Fruit fly (Drosophila melanogaster) whole organism, embryonic: Measurements from ENCODE around the gene CG33631.

Experiments
- CG10959 ChIP-seq: fragments of 200-800 bp; sonication (Bioruptor generic); IDR thresholded peaks from 2 replicates; pipeline ENCODE4 v1.3.6; 2022; ENCODE audit warnings: missing biosample characterization, missing genetic modification characterization
- CG12769 ChIP-seq: fragments of 200-800 bp; sonication (Bioruptor generic); optimal IDR thresholded peaks from 2 replicates; lab custom pipeline; 2019; ENCODE audit warnings: missing biosample characterization, mild to moderate bottlenecking, missing genetic modification characterization, moderate library complexity
- CG13296 ChIP-seq: fragments of 200-800 bp; sonication (Bioruptor generic); optimal IDR thresholded peaks from 3 replicates; lab custom pipeline; 2018; ENCODE audit warnings: missing biosample characterization, mild to moderate bottlenecking, missing genetic modification characterization
- CG2116 ChIP-seq: fragments of 200-800 bp; sonication (Bioruptor generic); optimal IDR thresholded peaks from 3 replicates; lab custom pipeline; 2018; ENCODE audit warnings: missing biosample characterization, mild to moderate bottlenecking, missing genetic modification characterization
- CG3281 ChIP-seq: fragments of 200-800 bp; sonication (Bioruptor generic); optimal IDR thresholded peaks from 3 replicates; lab custom pipeline; 2017; ENCODE audit warnings: missing biosample characterization, mild to moderate bottlenecking, missing genetic modification characterization
- CG3726 ChIP-seq: fragments of 200-800 bp; sonication (Bioruptor generic); IDR thresholded peaks from 3 replicates; pipeline ENCODE4, ENCODE4 v1.3.6; 2022; ENCODE audit warnings: missing biosample characterization, missing genetic modification characterization
- CG3847 ChIP-seq: fragments of 200-800 bp; sonication (Bioruptor generic); IDR thresholded peaks from 2 replicates; pipeline ENCODE4 v1.3.6; 2022; ENCODE audit warnings: missing biosample characterization, missing genetic modification characterization
- CG6175 ChIP-seq: fragments of 200-800 bp; sonication (Bioruptor generic); IDR thresholded peaks from 3 replicates; pipeline ENCODE4 v1.3.6; 2022; ENCODE audit warnings: missing biosample characterization, missing genetic modification characterization
- CG9609 ChIP-seq: fragments of 200-800 bp; sonication (Bioruptor generic); optimal IDR thresholded peaks from 3 replicates; lab custom pipeline; 2016; ENCODE audit warnings: missing biosample characterization, missing genetic modification characterization
- Dek ChIP-seq: fragments of 200-800 bp; sonication (Bioruptor generic); optimal IDR thresholded peaks from 3 replicates; lab custom pipeline; 2019; ENCODE audit warnings: missing biosample characterization, mild to moderate bottlenecking, missing genetic modification characterization, moderate library complexity
- Mad ChIP-seq: fragments of 200-800 bp; sonication (Bioruptor generic); optimal IDR thresholded peaks from 2 replicates; lab custom pipeline; 2016; ENCODE audit warnings: missing biosample characterization, missing genetic modification characterization
- Med ChIP-seq: fragments of 200-800 bp; sonication (Bioruptor generic); peaks from one replicate; lab custom pipeline; 2016; ENCODE audit warnings: missing biosample characterization, missing genetic modification characterization, mild to moderate bottlenecking, inconsistent platforms, moderate library complexity
- Meics ChIP-seq: fragments of 200-800 bp; sonication (Bioruptor generic); optimal IDR thresholded peaks from 2 replicates; lab custom pipeline; 2017; ENCODE audit warnings: missing biosample characterization, mild to moderate bottlenecking, missing genetic modification characterization
- NK7.1 ChIP-seq: fragments of 200-800 bp; sonication (Bioruptor generic); optimal IDR thresholded peaks from 3 replicates; lab custom pipeline; 2016; ENCODE audit warnings: missing biosample characterization, missing genetic modification characterization
- Oaz ChIP-seq: fragments of 200-800 bp; sonication (Bioruptor generic); IDR thresholded peaks from 2 replicates; pipeline ENCODE4 v1.3.6; 2022; ENCODE audit warnings: missing biosample characterization, missing genetic modification characterization
- Pdp1 ChIP-seq, 2 experiments: fragments of 200-800 bp; sonication (Bioruptor generic); optimal IDR thresholded peaks; 3 replicates each; lab custom pipeline; 2016; ENCODE audit warnings: missing biosample characterization in 2 of 2, missing genetic modification characterization in 2 of 2, mild to moderate bottlenecking in 1 of 2, moderate library complexity in 1 of 2
- Scr ChIP-seq: fragments of 200-800 bp; sonication (Bioruptor generic); IDR thresholded peaks from 2 replicates; pipeline ENCODE4 v1.3.6; 2022; ENCODE audit warnings: missing biosample characterization, missing genetic modification characterization; ENCODE audit not compliant: partially characterized antibody
- br ChIP-seq: fragments of >200 bp; optimal IDR thresholded peaks from 2 replicates; lab custom pipeline; 2017
- btn ChIP-seq: fragments of 200-800 bp; sonication (Bioruptor generic); optimal IDR thresholded peaks from 2 replicates; lab custom pipeline; 2016; ENCODE audit warnings: missing biosample characterization, missing genetic modification characterization
- cg ChIP-seq: fragments of 200-800 bp; sonication (Bioruptor generic); optimal IDR thresholded peaks from 3 replicates; lab custom pipeline; 2019; ENCODE audit warnings: missing biosample characterization, mild to moderate bottlenecking, missing genetic modification characterization, moderate library complexity
- chinmo ChIP-seq: fragments of 200-800 bp; sonication (Bioruptor generic); IDR thresholded peaks from 4 replicates; pipeline ENCODE4 v1.3.6; 2022; ENCODE audit warnings: missing biosample characterization, missing genetic modification characterization; ENCODE audit not compliant: partially characterized antibody
- croc ChIP-seq: fragments of 200-800 bp; sonication (Bioruptor generic); conservative IDR thresholded peaks from 3 replicates; pipeline ENCODE4 v1.3.6; 2022; ENCODE audit warnings: missing biosample characterization, missing genetic modification characterization
- dan ChIP-seq: fragments of 200-800 bp; sonication (Bioruptor generic); IDR thresholded peaks from 2 replicates; pipeline ENCODE4 v1.3.6; 2022; ENCODE audit warnings: missing biosample characterization, missing genetic modification characterization
- dpn ChIP-seq, 2 experiments: fragments of 200-800 bp; sonication (Bioruptor generic); optimal IDR thresholded peaks; 3 replicates each; lab custom pipeline; 2016; ENCODE audit warnings: missing biosample characterization in 2 of 2, missing genetic modification characterization in 2 of 2
- ftz-f1 ChIP-seq: fragments of 200-800 bp; sonication (Bioruptor generic); optimal IDR thresholded peaks from 2 replicates; lab custom pipeline; 2016; ENCODE audit warnings: missing biosample characterization, missing genetic modification characterization
- gce ChIP-seq: fragments of 200-800 bp; sonication (Bioruptor generic); IDR thresholded peaks from 3 replicates; pipeline ENCODE4 v1.3.6; 2022; ENCODE audit warnings: missing biosample characterization, missing genetic modification characterization
- inv ChIP-seq: fragments of 200-800 bp; sonication (Bioruptor generic); IDR thresholded peaks from 2 replicates; pipeline ENCODE4 v1.3.6; 2022; ENCODE audit warnings: missing biosample characterization, missing genetic modification characterization; ENCODE audit not compliant: partially characterized antibody
- klu ChIP-seq: fragments of 200-800 bp; sonication (Bioruptor generic); IDR thresholded peaks from 2 replicates; pipeline ENCODE4 v1.3.6; 2022; ENCODE audit warnings: missing biosample characterization, missing genetic modification characterization
- lola ChIP-seq, 3 experiments: fragments of >200 bp in 2 of 3; fragments of 200-800 bp in 1 of 3; sonication (Bioruptor generic) in 1 of 3; optimal IDR thresholded peaks; 2 replicates each; lab custom pipeline; 2017 to 2019; ENCODE audit warnings: missing biosample characterization in 3 of 3, missing genetic modification characterization in 3 of 3, mild to moderate bottlenecking in 1 of 3, moderate library complexity in 1 of 3
- nmo ChIP-seq: fragments of 200-800 bp; sonication (Bioruptor generic); optimal IDR thresholded peaks from 2 replicates; lab custom pipeline; 2018; ENCODE audit warnings: missing biosample characterization, mild to moderate bottlenecking, missing genetic modification characterization, moderate library complexity
- nom ChIP-seq: fragments of 200-800 bp; sonication (Bioruptor generic); optimal IDR thresholded peaks from 2 replicates; lab custom pipeline; 2017; ENCODE audit warnings: missing biosample characterization, missing genetic modification characterization, mild to moderate bottlenecking, moderate library complexity, missing genetic modification reagents
- org-1 ChIP-seq: fragments of 200-800 bp; sonication (Bioruptor generic); optimal IDR thresholded peaks from 2 replicates; lab custom pipeline; 2017; ENCODE audit warnings: missing biosample characterization, missing genetic modification characterization
- pita ChIP-seq: fragments of 200-800 bp; sonication (Bioruptor generic); optimal IDR thresholded peaks from 2 replicates; lab custom pipeline; 2017; ENCODE audit warnings: missing biosample characterization, mild to moderate bottlenecking, missing genetic modification characterization
- scrt ChIP-seq: fragments of 200-800 bp; sonication (Bioruptor generic); optimal IDR thresholded peaks from 2 replicates; lab custom pipeline; 2018; ENCODE audit warnings: missing biosample characterization, mild to moderate bottlenecking, missing genetic modification characterization, moderate library complexity
- sr ChIP-seq: fragments of 200-800 bp; sonication (Bioruptor generic); IDR thresholded peaks from 3 replicates; pipeline ENCODE4 v1.3.6; 2022; ENCODE audit warnings: missing biosample characterization, missing genetic modification characterization
- stwl ChIP-seq: fragments of 200-800 bp; sonication (Bioruptor generic); optimal IDR thresholded peaks from 3 replicates; lab custom pipeline; 2018; ENCODE audit warnings: missing biosample characterization, mild to moderate bottlenecking, missing genetic modification characterization, moderate library complexity
- tio ChIP-seq: fragments of 200-800 bp; sonication (Bioruptor generic); optimal IDR thresholded peaks from 2 replicates; lab custom pipeline; 2017; ENCODE audit warnings: missing biosample characterization, missing genetic modification characterization, inconsistent platforms
- tll ChIP-seq, 2 experiments: fragments of 200-800 bp in 1 of 2; fragments of >200 bp in 1 of 2; sonication (Bioruptor generic) in 1 of 2; optimal IDR thresholded peaks; 2 replicates each; lab custom pipeline; 2017 to 2019; ENCODE audit warnings: missing biosample characterization in 2 of 2, missing genetic modification characterization in 2 of 2, mild to moderate bottlenecking in 1 of 2, moderate library complexity in 1 of 2
- tx ChIP-seq: fragments of 200-800 bp; sonication (Bioruptor generic); optimal IDR thresholded peaks from 2 replicates; lab custom pipeline; 2016; ENCODE audit warnings: missing biosample characterization, missing genetic modification characterization
- zen ChIP-seq: fragments of 200-800 bp; sonication (Bioruptor generic); optimal IDR thresholded peaks from 3 replicates; lab custom pipeline; 2018; ENCODE audit warnings: missing biosample characterization, mild to moderate bottlenecking, missing genetic modification characterization, moderate library complexity

Gene CG33631

DNA sequence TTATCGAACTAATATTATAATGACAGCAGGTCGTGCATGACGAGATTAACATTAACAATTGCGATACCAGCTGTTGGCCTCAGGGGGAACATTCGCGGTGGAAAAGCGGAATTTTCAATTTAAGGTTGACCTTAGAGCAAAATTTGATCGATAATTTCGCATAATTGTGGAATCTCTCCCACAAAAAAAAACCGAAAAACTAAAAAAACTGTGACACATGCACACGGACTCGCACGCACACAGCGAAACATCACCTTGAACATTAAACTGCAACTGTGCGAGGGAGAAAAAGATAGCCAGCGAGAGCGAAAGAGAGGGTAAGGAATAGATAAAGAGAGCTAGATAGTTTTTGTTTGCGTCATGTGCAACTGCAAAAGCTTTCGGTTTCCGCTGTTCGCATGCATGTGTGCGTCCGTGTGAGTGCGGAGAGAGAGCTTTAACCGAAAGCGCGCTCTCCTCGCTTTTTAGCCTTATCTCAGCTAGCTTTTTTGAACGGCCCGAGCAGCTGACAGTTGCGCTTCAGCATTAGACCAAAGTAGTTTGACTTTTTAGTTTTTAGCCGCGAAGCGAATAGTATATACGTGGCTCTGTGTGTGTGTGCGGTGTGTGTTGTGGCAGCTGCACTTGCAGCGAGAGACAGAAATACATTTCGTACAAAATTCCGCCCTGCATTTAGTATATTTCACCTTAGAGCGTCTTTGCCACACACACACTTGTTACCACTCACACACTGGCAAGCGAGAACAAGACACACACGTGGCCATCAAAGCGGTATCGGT is 29.6 kb downstream of the CG33631 start (continued):
- TF ChIP-seq Scr (GFP tag; lab: Robert Waterston, UW) (0 out of 2 replicates have a peak, but pooled peaks have one; percentile 30), Oaz (GFP tag; lab: Robert Waterston, UW) (no peak), ftz-f1 (GFP tag; lab: Kevin White, UChicago) (peak; percentile 90), scrt (GFP tag; lab: Kevin White, UChicago) (peak; percentile 1), inv (GFP tag; lab: Robert Waterston, UW) (0 out of 2 replicates have a peak, but pooled peaks have one; percentile 24), CG3281 (peak; percentile 39), nom (GFP tag; lab: Kevin White, UChicago) (peak; percentile 23)

DNA sequence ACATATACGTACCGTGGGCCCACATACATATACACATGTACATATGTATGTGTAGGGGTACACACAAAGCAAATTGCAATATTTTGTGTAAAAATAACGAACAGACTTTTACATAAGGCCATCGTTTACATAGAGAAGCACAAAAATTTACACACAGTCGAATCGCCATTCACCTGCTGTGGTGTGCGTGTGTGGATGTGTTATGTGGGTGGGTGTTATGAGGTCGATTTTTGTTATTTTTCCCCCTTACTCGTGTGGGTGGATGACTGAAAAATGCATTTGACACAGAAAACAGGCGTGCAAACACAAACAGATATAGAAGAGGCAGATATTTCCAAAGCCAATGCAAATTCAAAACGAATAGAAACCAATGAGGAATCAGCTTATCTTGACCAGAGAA is 31.2 kb downstream of the CG33631 start:
- TF ChIP-seq CG2116 (GFP tag; lab: Kevin White, UChicago) (no peak), org-1 (GFP tag; lab: Kevin White, UChicago) (no peak), stwl (tag; lab: Kevin White, UChicago) (no peak), Meics (GFP tag; lab: Kevin White, UChicago) (no peak), btn (GFP tag; lab: Kevin White, UChicago) (no peak), Dek (no peak), NK7.1 (GFP tag; lab: Kevin White, UChicago) (no peak), Med (peak; percentile 48), croc (GFP tag; lab: Robert Waterston, UW) (no peak), CG9609 (GFP tag; lab: Kevin White, UChicago) (no peak), klu (GFP tag; lab: Robert Waterston, UW) (no peak), tx (GFP tag; lab: Kevin White, UChicago) (no peak), nmo (GFP tag; lab: Kevin White, UChicago) (no peak), sr (GFP tag; lab: Robert Waterston, UW) (peak; percentile 95), dan (GFP tag; lab: Robert Waterston, UW) (no peak), pita (GFP tag; lab: Kevin White, UChicago) (no peak), lola (GFP tag; optimal IDR thresholded peaks at IDR 0.05; lab: Kevin White, UChicago) (no peak), CG12769 (tag; lab: Kevin White, UChicago) (no peak), CG3726 (GFP tag; lab: Robert Waterston, UW) (no peak), Mad (GFP tag; lab: Kevin White, UChicago) (no peak), cg (GFP tag; lab: Kevin White, UChicago) (peak; percentile 25), tll (GFP tag; optimal IDR thresholded peaks at IDR 0.05; lab: Kevin White, UChicago) (no peak), CG10959 (no peak), tio (GFP tag; lab: Kevin White, UChicago) (no peak), chinmo (GFP tag; lab: Robert Waterston, UW) (0 out of 4 replicates have a peak, but pooled peaks have one; percentile 13), br (lab: Kevin White, UChicago) (no peak), CG13296 (GFP tag; lab: Kevin White, UChicago) (no peak), Scr (GFP tag; lab: Robert Waterston, UW) (no peak), zen (tag; lab: Kevin White, UChicago) (no peak), CG6175 (GFP tag; lab: Robert Waterston, UW) (no peak), dpn (GFP tag; optimal IDR thresholded peaks at IDR 0.05; lab: Kevin White, UChicago) (no peak), Pdp1 (GFP tag; optimal IDR thresholded peaks at IDR 0.05; lab: Kevin White, UChicago) (peak in 1 of 2 experiments; percentile 8), CG3847 (GFP tag; lab: Robert Waterston, UW) (0 out of 2 replicates have a peak, but pooled peaks have one; percentile 8), gce (GFP tag; lab: Robert Waterston, UW) (no peak)
- TF ChIP-seq, all 482 proteins: peak for 6
